Worm (Caenorhabditis elegans) whole organism, young adult: ENCODE data around the gene Y38A10A.11.

Experiments used
- C06A6.2 ChIP-seq: fragments of 200-800 bp; sonication (Bioruptor generic); conservative IDR thresholded peaks from 2 replicates; pipeline ENCODE4 v1.3.6; 2022; ENCODE audit warnings: missing genetic modification characterization, missing compliant biosample characterization
- F22D6.2 ChIP-seq: sonication (generic microtip); optimal IDR thresholded peaks from 2 replicates; lab custom pipeline; 2016; ENCODE audit warnings: mild to moderate bottlenecking, missing genetic modification characterization, missing compliant biosample characterization
- F37B4.10 ChIP-seq: fragments of 200-800 bp; sonication (Bioruptor generic); IDR thresholded peaks from 2 replicates; pipeline ENCODE4 v1.3.6; 2022; ENCODE audit warnings: missing genetic modification characterization, missing compliant biosample characterization
- F52B5.7 ChIP-seq: sonication (generic microtip); optimal IDR thresholded peaks from 2 replicates; lab custom pipeline; 2016; ENCODE audit warnings: mild to moderate bottlenecking, missing genetic modification characterization, missing compliant biosample characterization
- F57A8.1 ChIP-seq: fragments of 200-800 bp; sonication (Bioruptor generic); optimal IDR thresholded peaks from 2 replicates; lab custom pipeline; 2018; ENCODE audit warnings: mild to moderate bottlenecking, missing genetic modification characterization, moderate library complexity, missing compliant biosample characterization
- K11D2.4 ChIP-seq: fragments of 200-800 bp; sonication (Bioruptor generic); IDR thresholded peaks from 2 replicates; pipeline ENCODE4 v1.3.6; 2022; ENCODE audit warnings: missing genetic modification reagents, missing genetic modification characterization, missing compliant biosample characterization
- T26A5.8 ChIP-seq: sonication (generic microtip); optimal IDR thresholded peaks from 2 replicates; lab custom pipeline; 2016; ENCODE audit warnings: missing genetic modification characterization, missing compliant biosample characterization
- Y53F4B.3 ChIP-seq: fragments of 200-800 bp; sonication (Bioruptor generic); IDR thresholded peaks from 2 replicates; pipeline ENCODE4 v1.3.6; 2022; ENCODE audit warnings: missing genetic modification reagents, missing genetic modification characterization, missing compliant biosample characterization
- Y56A3A.18 ChIP-seq: fragments of 200-800 bp; sonication (Bioruptor generic); IDR thresholded peaks from 2 replicates; pipeline ENCODE4 v1.3.6; 2022; ENCODE audit warnings: missing genetic modification reagents, missing genetic modification characterization, missing compliant biosample characterization
- Y95B8A.8 ChIP-seq: fragments of 200-800 bp; sonication (Bioruptor generic); IDR thresholded peaks from 2 replicates; pipeline ENCODE4 v1.3.6; 2022; ENCODE audit warnings: missing genetic modification reagents, missing genetic modification characterization, missing compliant biosample characterization
- akir-1 ChIP-seq: fragments of 200-800 bp; sonication (Bioruptor generic); optimal IDR thresholded peaks from 2 replicates; lab custom pipeline; 2018; ENCODE audit warnings: mild to moderate bottlenecking, missing genetic modification characterization, moderate library complexity, missing compliant biosample characterization
- ama-1 ChIP-seq, 3 experiments: fragments of 150-350 bp in 1 of 3; sonication (generic microtip) in 2 of 3; optimal IDR thresholded peaks; 2 replicates each; lab custom pipeline; 2014 to 2018; ENCODE audit warnings: missing biosample characterization in 2 of 3, missing genetic modification characterization in 2 of 3, missing genetic modification reagents in 2 of 3
- atf-7 ChIP-seq: sonication (generic microtip); optimal IDR thresholded peaks from 2 replicates; lab custom pipeline; 2017; ENCODE audit warnings: mild to moderate bottlenecking, missing genetic modification characterization, missing compliant biosample characterization
- bed-1 ChIP-seq: fragments of 200-800 bp; sonication (Bioruptor generic); IDR thresholded peaks from 2 replicates; pipeline ENCODE4 v1.3.6; 2022; ENCODE audit warnings: missing genetic modification reagents, missing genetic modification characterization, missing compliant biosample characterization
- bed-2 ChIP-seq: fragments of 200-800 bp; sonication (Bioruptor generic); IDR thresholded peaks from 2 replicates; pipeline ENCODE4 v1.3.6; 2022; ENCODE audit warnings: missing genetic modification reagents, missing genetic modification characterization, missing compliant biosample characterization
- cebp-1 ChIP-seq, 2 experiments: fragments of 200-800 bp in 1 of 2; sonication (Bioruptor generic) in 1 of 2; sonication (generic microtip) in 1 of 2; IDR thresholded peaks in 1 of 2; optimal IDR thresholded peaks in 1 of 2; 2 replicates each; pipeline versions ENCODE4 v1.3.6 to Lab custom; 2017 to 2022; ENCODE audit warnings: missing compliant biosample characterization in 2 of 2, missing genetic modification characterization in 2 of 2, mild to moderate bottlenecking in 1 of 2, missing genetic modification reagents in 1 of 2, moderate library complexity in 1 of 2
- dpl-1 ChIP-seq: fragments of 150-350 bp; optimal IDR thresholded peaks from 2 replicates; lab custom pipeline; 2014; ENCODE audit warnings: missing biosample characterization, missing genetic modification reagents, missing genetic modification characterization
- efl-1 ChIP-seq: fragments of 150-350 bp; optimal IDR thresholded peaks from 2 replicates; lab custom pipeline; 2014; ENCODE audit warnings: missing biosample characterization, missing genetic modification reagents, missing genetic modification characterization
- egl-18 ChIP-seq: fragments of 200-800 bp; sonication (Bioruptor generic); IDR thresholded peaks from 2 replicates; pipeline ENCODE4 v1.3.6; 2022; ENCODE audit warnings: missing genetic modification reagents, missing genetic modification characterization, missing compliant biosample characterization
- ekl-4 ChIP-seq: fragments of 200-800 bp; sonication (Bioruptor generic); IDR thresholded peaks from 2 replicates; pipeline ENCODE4 v1.3.6; 2022; ENCODE audit warnings: missing genetic modification reagents, missing genetic modification characterization, missing compliant biosample characterization
- ets-4 ChIP-seq: fragments of 200-800 bp; sonication (Bioruptor generic); optimal IDR thresholded peaks from 2 replicates; lab custom pipeline; 2018; ENCODE audit warnings: mild to moderate bottlenecking, missing genetic modification characterization, missing compliant biosample characterization
- lag-1 ChIP-seq: fragments of 200-800 bp; sonication (Bioruptor generic); IDR thresholded peaks from 2 replicates; pipeline ENCODE4 v1.3.6; 2022; ENCODE audit warnings: missing genetic modification reagents, missing genetic modification characterization, missing compliant biosample characterization
- lin-35 ChIP-seq, 3 experiments: fragments of 150-350 bp in 2 of 3; sonication (generic microtip) in 1 of 3; optimal IDR thresholded peaks; 2 replicates each; lab custom pipeline; 2014 to 2018; ENCODE audit warnings: missing biosample characterization in 3 of 3, missing genetic modification characterization in 3 of 3, missing genetic modification reagents in 3 of 3
- lir-1 ChIP-seq: fragments of 200-800 bp; sonication (Bioruptor generic); conservative IDR thresholded peaks from 2 replicates; pipeline ENCODE4 v1.3.6; 2022; ENCODE audit warnings: missing genetic modification reagents, missing genetic modification characterization, missing compliant biosample characterization
- lsl-1 ChIP-seq: fragments of 200-800 bp; sonication (Bioruptor generic); optimal IDR thresholded peaks from 2 replicates; lab custom pipeline; 2018; ENCODE audit warnings: mild to moderate bottlenecking, missing genetic modification characterization, moderate library complexity, missing compliant biosample characterization
- madf-10 ChIP-seq: sonication (generic microtip); optimal IDR thresholded peaks from 2 replicates; lab custom pipeline; 2016; ENCODE audit warnings: mild to moderate bottlenecking, missing genetic modification characterization, missing compliant biosample characterization
- madf-8 ChIP-seq: fragments of 200-800 bp; sonication (Bioruptor generic); conservative IDR thresholded peaks from 2 replicates; pipeline ENCODE4 v1.3.6; 2022; ENCODE audit warnings: missing genetic modification reagents, missing genetic modification characterization, missing compliant biosample characterization
- mcd-1 ChIP-seq: fragments of 200-800 bp; sonication (Bioruptor generic); IDR thresholded peaks from 2 replicates; pipeline ENCODE4 v1.3.6; 2022; ENCODE audit warnings: missing genetic modification reagents, missing genetic modification characterization, missing compliant biosample characterization
- nfya-1 ChIP-seq: sonication (generic microtip); optimal IDR thresholded peaks from 2 replicates; lab custom pipeline; 2017; ENCODE audit warnings: antibody characterized with exemption, missing compliant biosample characterization, missing genetic modification characterization, borderline replicate concordance; ENCODE audit not compliant: insufficient read depth
- nfya-2 ChIP-seq: fragments of 200-800 bp; sonication (Bioruptor generic); IDR thresholded peaks from 2 replicates; pipeline ENCODE4 v1.3.6; 2022; ENCODE audit warnings: missing genetic modification reagents, missing genetic modification characterization, missing compliant biosample characterization
- nhr-179 ChIP-seq: sonication (generic microtip); optimal IDR thresholded peaks from 2 replicates; lab custom pipeline; 2016; ENCODE audit warnings: mild to moderate bottlenecking, missing genetic modification characterization, missing compliant biosample characterization
- pha-4 ChIP-seq: fragments of 150-350 bp; sonication (generic microtip); optimal IDR thresholded peaks from 2 replicates; lab custom pipeline; 2014; ENCODE audit warnings: missing biosample characterization, missing genetic modification reagents, missing genetic modification characterization
- repo-1 ChIP-seq: sonication (generic microtip); optimal IDR thresholded peaks from 2 replicates; lab custom pipeline; 2017; ENCODE audit warnings: mild to moderate bottlenecking, missing genetic modification characterization, missing compliant biosample characterization
- snpc-1.3 ChIP-seq: sonication (generic microtip); optimal IDR thresholded peaks from 2 replicates; lab custom pipeline; 2017; ENCODE audit warnings: missing genetic modification characterization, mild to moderate bottlenecking, missing compliant biosample characterization, antibody characterized with exemption, moderate library complexity, missing genotype, missing genetic modification reagents; ENCODE audit not compliant: insufficient read depth
- zfh-2 ChIP-seq: fragments of 200-800 bp; sonication (Bioruptor generic); conservative IDR thresholded peaks from 2 replicates; pipeline ENCODE4 v1.3.6; 2022; ENCODE audit warnings: missing genetic modification reagents, missing genetic modification characterization, missing compliant biosample characterization
- ztf-18 ChIP-seq: sonication (generic microtip); optimal IDR thresholded peaks from 2 replicates; lab custom pipeline; 2016; ENCODE audit warnings: missing genotype, mild to moderate bottlenecking, missing genetic modification characterization, missing compliant biosample characterization
- ztf-3 ChIP-seq: fragments of 200-800 bp; sonication (Bioruptor generic); optimal IDR thresholded peaks from 2 replicates; lab custom pipeline; 2018; ENCODE audit warnings: mild to moderate bottlenecking, missing genetic modification characterization, missing compliant biosample characterization

Gene Y38A10A.11

DNA sequence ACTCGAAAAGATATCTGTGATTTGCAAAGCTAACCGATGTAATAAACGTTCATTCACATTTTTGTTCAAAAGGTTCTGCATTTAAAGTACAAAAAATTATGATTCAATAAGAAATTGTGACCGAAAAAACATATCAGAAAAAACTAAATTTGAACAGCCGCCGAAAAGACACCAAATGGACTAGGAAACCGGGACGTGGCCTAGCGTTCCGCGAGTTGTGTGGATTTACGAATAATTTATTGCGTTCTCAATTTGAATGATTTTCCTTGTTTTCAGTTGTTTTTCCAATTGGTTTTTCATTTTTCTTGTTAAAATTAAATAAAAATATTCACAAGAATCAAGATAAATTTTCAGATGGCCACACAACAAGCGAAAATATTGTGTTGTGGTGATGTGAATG, 4.1 kb upstream of the Y38A10A.11 start, which contains the start of gene cwf-19L1 (continued):
- TF ChIP-seq pha-4 (no peak), egl-18 (GFP tag; lab: Robert Waterston, UW) (no peak), cebp-1 (GFP tag; IDR thresholded peaks at IDR 0.05; lab: Robert Waterston, UW) (no peak), cebp-1 (tag; optimal IDR thresholded peaks at IDR 0.05; lab: Kevin White, UChicago) (peak; percentile 19), akir-1 (no peak), lir-1 (GFP tag; lab: Robert Waterston, UW) (0 out of 2 replicates have a peak, but pooled peaks have one; percentile 26), lin-35 (GFP tag; optimal IDR thresholded peaks at IDR 0.05; lab: Kevin White, UChicago) (peak in 1 of 3 experiments; percentile 80), nfya-2 (GFP tag; lab: Robert Waterston, UW) (no peak), F52B5.7 (no peak), madf-8 (GFP tag; lab: Robert Waterston, UW) (no peak), F57A8.1 (no peak), C06A6.2 (GFP tag; lab: Robert Waterston, UW) (no peak), Y56A3A.18 (GFP tag; lab: Robert Waterston, UW) (no peak), ztf-3 (GFP tag; lab: Kevin White, UChicago) (no peak), ama-1 (optimal IDR thresholded peaks at IDR 0.05; lab: Kevin White, UChicago) (no peak), ama-1 (GFP tag; optimal IDR thresholded peaks at IDR 0.05; lab: Kevin White, UChicago) (no peak), bed-1 (GFP tag; lab: Robert Waterston, UW) (no peak), F22D6.2 (tag; lab: Kevin White, UChicago) (no peak), ztf-18 (tag; lab: Kevin White, UChicago) (no peak), bed-2 (GFP tag; lab: Robert Waterston, UW) (no peak), lag-1 (GFP tag; lab: Robert Waterston, UW) (no peak), nhr-179 (tag; lab: Kevin White, UChicago) (no peak), dpl-1 (peak; percentile 65), lsl-1 (peak; percentile 16), efl-1 (GFP tag; lab: Kevin White, UChicago) (peak; percentile 70), madf-10 (tag; lab: Kevin White, UChicago) (no peak), ets-4 (GFP tag; lab: Kevin White, UChicago) (no peak), snpc-1.3 (tag; lab: Kevin White, UChicago) (no peak), Y53F4B.3 (GFP tag; lab: Robert Waterston, UW) (no peak), repo-1 (tag; lab: Kevin White, UChicago) (no peak), mcd-1 (GFP tag; lab: Robert Waterston, UW) (no peak), F37B4.10 (GFP tag; lab: Robert Waterston, UW) (no peak), Y95B8A.8 (GFP tag; lab: Robert Waterston, UW) (no peak), nfya-1 (no peak), K11D2.4 (GFP tag; lab: Robert Waterston, UW) (no peak), T26A5.8 (tag; lab: Kevin White, UChicago) (no peak), atf-7 (tag; lab: Kevin White, UChicago) (no peak)

- TF ChIP-seq ekl-4 (GFP tag; lab: Robert Waterston, UW), result no peak
- TF ChIP-seq zfh-2 (GFP tag; lab: Robert Waterston, UW), result peak; percentile 66
Observed at ce11 chrV:6105374-6105773, 2.0 kb upstream of the Y38A10A.11 start, which contains the start of gene atf-8. Gene atf-8, plus strand, starts transcription at chrV:6105607.
